Worm (Caenorhabditis elegans): ENCODE results near the gene C17F4.2.

ce11 chrII:3203415-3203814 lies 45.1 kb upstream of the C17F4.2 start, which contains the start of gene sri-50:
- TF ChIP-seq sdz-38 (tag; optimal IDR thresholded peaks at IDR 0.05): no peak
- no peak for TF ChIP-seq mel-28 (tag; optimal IDR thresholded peaks at IDR 0.05; ENCODE audit: borderline replicate concordance)
- no peak for TF ChIP-seq T07F8.4 (tag; optimal IDR thresholded peaks at IDR 0.05)
- TF ChIP-seq ets-4 (GFP tag; optimal IDR thresholded peaks at IDR 0.05): no peak
- no peak for TF ChIP-seq B0261.1 (tag; optimal IDR thresholded peaks at IDR 0.05)
- TF ChIP-seq F49E8.2 (tag; optimal IDR thresholded peaks at IDR 0.05; ENCODE audit: insufficient read depth): no peak
- no peak for TF ChIP-seq zfh-2 (GFP tag; conservative IDR thresholded peaks at IDR 0.05)
